Worm (Caenorhabditis elegans) whole organism, L3 larva: Measurements from ENCODE around the gene F31F6.1.

Experiments used
- R02D3.7 ChIP-seq: fragments of 150-350 bp; optimal IDR thresholded peaks from 2 replicates; lab custom pipeline; 2014; ENCODE audit warnings: missing biosample characterization, missing genetic modification characterization
- ZK546.5 ChIP-seq: sonication (generic microtip); optimal IDR thresholded peaks from 2 replicates; lab custom pipeline; 2017; ENCODE audit warnings: missing biosample characterization, missing genetic modification characterization
- aly-2 ChIP-seq: fragments of 150-350 bp; optimal IDR thresholded peaks from 2 replicates; lab custom pipeline; 2014; ENCODE audit warnings: missing biosample characterization, missing genetic modification characterization
- ama-1 ChIP-seq: fragments of 150-350 bp; optimal IDR thresholded peaks from 2 replicates; lab custom pipeline; 2018
- ceh-16 ChIP-seq: sonication (generic microtip); optimal IDR thresholded peaks from 2 replicates; lab custom pipeline; 2017; ENCODE audit warnings: missing biosample characterization, missing genetic modification characterization
- ceh-28 ChIP-seq: fragments of 150-350 bp; optimal IDR thresholded peaks from 2 replicates; lab custom pipeline; 2014; ENCODE audit warnings: missing biosample characterization, missing genetic modification reagents, missing genetic modification characterization
- ceh-82 ChIP-seq: fragments of 150-350 bp; optimal IDR thresholded peaks from 2 replicates; lab custom pipeline; 2014; ENCODE audit warnings: missing biosample characterization, missing genetic modification characterization
- ceh-9 ChIP-seq: sonication (generic microtip); optimal IDR thresholded peaks from 2 replicates; lab custom pipeline; 2018; ENCODE audit warnings: missing biosample characterization, missing genetic modification characterization
- daf-12 ChIP-seq: fragments of 150-350 bp; optimal IDR thresholded peaks from 2 replicates; lab custom pipeline; 2014; ENCODE audit warnings: missing biosample characterization, missing genetic modification reagents, missing genetic modification characterization
- egl-27 ChIP-seq: sonication (generic microtip); optimal IDR thresholded peaks from 4 replicates; lab custom pipeline; 2017; ENCODE audit warnings: missing biosample characterization, missing genetic modification reagents, missing genetic modification characterization
- egl-5 ChIP-seq: fragments of 150-350 bp; optimal IDR thresholded peaks from 2 replicates; lab custom pipeline; 2017; ENCODE audit warnings: missing biosample characterization, missing genetic modification reagents, missing genetic modification characterization, inconsistent platforms
- elt-1 ChIP-seq: fragments of 150-350 bp; optimal IDR thresholded peaks from 2 replicates; lab custom pipeline; 2014; ENCODE audit warnings: missing biosample characterization, missing genetic modification characterization
- elt-2 ChIP-seq: sonication (generic microtip); optimal IDR thresholded peaks from 2 replicates; lab custom pipeline; 2016; ENCODE audit warnings: missing genetic modification reagents, mild to moderate bottlenecking, missing genetic modification characterization, missing compliant biosample characterization
- elt-3 ChIP-seq, 3 experiments: fragments of 150-350 bp in 1 of 3; sonication (generic microtip) in 2 of 3; optimal IDR thresholded peaks; 2 replicates in 2 of 3; 4 replicates in 1 of 3; lab custom pipeline; 2014 to 2017; ENCODE audit warnings: missing biosample characterization in 3 of 3, missing genetic modification characterization in 3 of 3
- eor-1 ChIP-seq, 2 experiments: fragments of 150-350 bp; optimal IDR thresholded peaks; 2 replicates each; lab custom pipeline; 2014 to 2018; ENCODE audit warnings: missing biosample characterization in 2 of 2, missing genetic modification characterization in 2 of 2
- fkh-10 ChIP-seq: sonication (generic microtip); optimal IDR thresholded peaks from 2 replicates; lab custom pipeline; 2017; ENCODE audit warnings: missing biosample characterization, missing genetic modification reagents, missing genetic modification characterization
- fkh-2 ChIP-seq: fragments of 150-350 bp; optimal IDR thresholded peaks from 2 replicates; lab custom pipeline; 2014; ENCODE audit warnings: missing biosample characterization, missing genetic modification reagents, missing genetic modification characterization
- fos-1 ChIP-seq: fragments of 150-350 bp; optimal IDR thresholded peaks from 2 replicates; lab custom pipeline; 2014; ENCODE audit warnings: missing biosample characterization, missing genetic modification characterization
- hmg-11 ChIP-seq: sonication (generic microtip); optimal IDR thresholded peaks from 2 replicates; lab custom pipeline; 2016; ENCODE audit warnings: missing genetic modification characterization, missing compliant biosample characterization
- jun-1 ChIP-seq: fragments of 150-350 bp; optimal IDR thresholded peaks from 2 replicates; lab custom pipeline; 2014; ENCODE audit warnings: missing biosample characterization, missing genetic modification reagents, missing genetic modification characterization
- lin-15B ChIP-seq: fragments of 150-350 bp; optimal IDR thresholded peaks from 2 replicates; lab custom pipeline; 2014; ENCODE audit warnings: missing biosample characterization, missing genetic modification characterization
- lin-39 ChIP-seq: fragments of 150-350 bp; optimal IDR thresholded peaks from 2 replicates; lab custom pipeline; 2018; ENCODE audit warnings: missing biosample characterization, missing genetic modification reagents, missing genetic modification characterization
- lsy-12 ChIP-seq: sonication (generic microtip); optimal IDR thresholded peaks from 2 replicates; lab custom pipeline; 2016; ENCODE audit warnings: mild to moderate bottlenecking, missing genetic modification characterization, missing compliant biosample characterization
- mdl-1 ChIP-seq: fragments of 150-350 bp; optimal IDR thresholded peaks from 2 replicates; lab custom pipeline; 2014; ENCODE audit warnings: missing biosample characterization, missing genetic modification characterization
- mml-1 ChIP-seq: fragments of 150-350 bp; sonication (generic microtip); optimal IDR thresholded peaks from 3 replicates; lab custom pipeline; 2014; ENCODE audit warnings: missing biosample characterization, missing genetic modification characterization
- nfya-1 ChIP-seq: sonication (generic microtip); optimal IDR thresholded peaks from 2 replicates; lab custom pipeline; 2017; ENCODE audit warnings: missing genetic modification characterization, mild to moderate bottlenecking, missing compliant biosample characterization, antibody characterized with exemption, moderate library complexity; ENCODE audit not compliant: insufficient read depth
- nhr-11 ChIP-seq: fragments of 150-350 bp; optimal IDR thresholded peaks from 2 replicates; lab custom pipeline; 2014; ENCODE audit warnings: missing biosample characterization, missing genetic modification characterization
- nhr-12 ChIP-seq: fragments of 150-350 bp; optimal IDR thresholded peaks from 2 replicates; lab custom pipeline; 2014; ENCODE audit warnings: missing biosample characterization, missing genetic modification characterization
- nhr-23 ChIP-seq: fragments of 150-350 bp; optimal IDR thresholded peaks from 2 replicates; lab custom pipeline; 2014; ENCODE audit warnings: missing biosample characterization, missing genetic modification reagents, missing genetic modification characterization
- nhr-237 ChIP-seq: fragments of 150-350 bp; optimal IDR thresholded peaks from 2 replicates; lab custom pipeline; 2014; ENCODE audit warnings: missing biosample characterization, missing genetic modification characterization
- nhr-25 ChIP-seq: sonication (generic microtip); optimal IDR thresholded peaks from 2 replicates; lab custom pipeline; 2017; ENCODE audit warnings: missing biosample characterization, missing genetic modification characterization
- nhr-28 ChIP-seq: fragments of 150-350 bp; optimal IDR thresholded peaks from 2 replicates; lab custom pipeline; 2014; ENCODE audit warnings: missing biosample characterization, missing genetic modification characterization
- nhr-43 ChIP-seq: sonication (generic microtip); optimal IDR thresholded peaks from 2 replicates; lab custom pipeline; 2016; ENCODE audit warnings: mild to moderate bottlenecking, missing genetic modification characterization, missing compliant biosample characterization; ENCODE audit not compliant: poor library complexity, severe bottlenecking
- nhr-67 ChIP-seq: fragments of 150-350 bp; optimal IDR thresholded peaks from 2 replicates; lab custom pipeline; 2014; ENCODE audit warnings: missing biosample characterization, missing genetic modification characterization
- nhr-76 ChIP-seq: fragments of 150-350 bp; sonication (generic microtip); optimal IDR thresholded peaks from 5 replicates; lab custom pipeline; 2014; ENCODE audit warnings: missing biosample characterization, missing genetic modification characterization
- nhr-77 ChIP-seq: fragments of 150-350 bp; optimal IDR thresholded peaks from 2 replicates; lab custom pipeline; 2014; ENCODE audit warnings: missing biosample characterization, missing genetic modification characterization
- pha-4 ChIP-seq: fragments of 150-350 bp; optimal IDR thresholded peaks from 2 replicates; lab custom pipeline; 2014; ENCODE audit warnings: missing biosample characterization, missing genetic modification reagents, missing genetic modification characterization
- pqm-1 ChIP-seq: fragments of 150-350 bp; optimal IDR thresholded peaks from 2 replicates; lab custom pipeline; 2017; ENCODE audit warnings: missing biosample characterization, missing genetic modification characterization, inconsistent platforms
- sea-2 ChIP-seq: fragments of 150-350 bp; sonication (generic microtip); optimal IDR thresholded peaks from 4 replicates; lab custom pipeline; 2014; ENCODE audit warnings: missing biosample characterization, missing genetic modification reagents, missing genetic modification characterization
- skn-1 ChIP-seq: fragments of 150-350 bp; optimal IDR thresholded peaks from 2 replicates; lab custom pipeline; 2014; ENCODE audit warnings: missing biosample characterization, missing genetic modification characterization
- snpc-4 ChIP-seq: fragments of 150-350 bp; optimal IDR thresholded peaks from 2 replicates; lab custom pipeline; 2014; ENCODE audit warnings: missing biosample characterization, missing genetic modification characterization
- tbx-2 ChIP-seq: sonication (generic microtip); optimal IDR thresholded peaks from 2 replicates; lab custom pipeline; 2016; ENCODE audit warnings: mild to moderate bottlenecking, missing genetic modification characterization, missing compliant biosample characterization
- unc-39 ChIP-seq: sonication (generic microtip); optimal IDR thresholded peaks from 4 replicates; lab custom pipeline; 2017; ENCODE audit warnings: missing biosample characterization, missing genetic modification characterization
- unc-62 ChIP-seq: fragments of 150-350 bp; sonication (generic microtip); optimal IDR thresholded peaks from 4 replicates; lab custom pipeline; 2014; ENCODE audit warnings: missing biosample characterization, missing genetic modification reagents, missing genetic modification characterization
- zag-1 ChIP-seq: fragments of 150-350 bp; optimal IDR thresholded peaks from 2 replicates; lab custom pipeline; 2014; ENCODE audit warnings: missing biosample characterization, missing genetic modification characterization
- ztf-11 ChIP-seq: fragments of 150-350 bp; optimal IDR thresholded peaks from 2 replicates; lab custom pipeline; 2014; ENCODE audit warnings: missing biosample characterization, missing genetic modification characterization
- ztf-4 ChIP-seq: fragments of 150-350 bp; optimal IDR thresholded peaks from 2 replicates; lab custom pipeline; 2014; ENCODE audit warnings: missing biosample characterization, missing genetic modification characterization

The F31F6.1 gene

ce11 chrX:14853712-14854217 is 14.3 kb downstream of the F31F6.1 start, which contains the start of the genes C27C12.1 and C27C12.4:
TSS of gene C27C12.1 (minus strand) at chrX:14853762.
TSS of gene C27C12.4 (plus strand) at chrX:14854086.
- TF ChIP-seq lsy-12 (tag; lab: Kevin White, UChicago) (peak; percentile 57), tbx-2 (tag; lab: Kevin White, UChicago) (peak; percentile 78), pha-4 (tag; lab: Kevin White, UChicago) (peak; percentile 95), jun-1 (tag; lab: Kevin White, UChicago) (peak; percentile 75), nhr-43 (peak; percentile 85), nfya-1 (tag; lab: Kevin White, UChicago) (peak; percentile 90), unc-62 (GFP tag; lab: Kevin White, UChicago) (no peak), nhr-28 (tag; lab: Kevin White, UChicago) (no peak), ceh-28 (tag; lab: Kevin White, UChicago) (peak; percentile 82), hmg-11 (tag; lab: Kevin White, UChicago) (peak; percentile 95), nhr-76 (tag; lab: Kevin White, UChicago) (no peak), nhr-237 (tag; lab: Kevin White, UChicago) (no peak), egl-5 (peak; percentile 51), fos-1 (tag; lab: Kevin White, UChicago) (no peak), elt-1 (tag; lab: Kevin White, UChicago) (peak; percentile 35), unc-39 (no peak), zag-1 (tag; lab: Kevin White, UChicago) (peak; percentile 8), nhr-67 (tag; lab: Kevin White, UChicago) (no peak), nhr-11 (tag; lab: Kevin White, UChicago) (peak; percentile 20), ceh-16 (tag; lab: Kevin White, UChicago) (no peak), ceh-82 (tag; lab: Kevin White, UChicago) (peak; percentile 69), nhr-23 (tag; lab: Kevin White, UChicago) (peak; percentile 93), nhr-12 (tag; lab: Kevin White, UChicago) (no peak), egl-27 (tag; lab: Kevin White, UChicago) (peak; percentile 14), daf-12 (tag; lab: Kevin White, UChicago) (no peak), ceh-9 (tag; lab: Kevin White, UChicago) (no peak), mml-1 (tag; lab: Kevin White, UChicago) (no peak), nhr-77 (tag; lab: Kevin White, UChicago) (no peak), aly-2 (tag; lab: Kevin White, UChicago) (no peak), sea-2 (GFP tag; lab: Kevin White, UChicago) (no peak), R02D3.7 (peak; percentile 68), ztf-11 (tag; lab: Kevin White, UChicago) (no peak), elt-3 (tag; optimal IDR thresholded peaks at IDR 0.05; lab: Kevin White, UChicago) (no peak), nhr-25 (peak; percentile 91), snpc-4 (tag; lab: Kevin White, UChicago) (peak; percentile 89), skn-1 (peak; percentile 87), pqm-1 (tag; lab: Kevin White, UChicago) (no peak), lin-39 (peak; percentile 82), elt-2 (tag; lab: Kevin White, UChicago) (peak; percentile 67), ztf-4 (tag; lab: Kevin White, UChicago) (peak; percentile 34), eor-1 (tag; optimal IDR thresholded peaks at IDR 0.05; lab: Kevin White, UChicago) (no peak), mdl-1 (tag; lab: Kevin White, UChicago) (no peak), ZK546.5 (tag; lab: Kevin White, UChicago) (no peak), ama-1 (lab: Kevin White, UChicago) (peak; percentile 44), fkh-2 (peak; percentile 22), lin-15B (tag; lab: Kevin White, UChicago) (peak; percentile 87), fkh-10 (GFP tag; lab: Kevin White, UChicago) (peak; percentile 67)
